Fruit fly (Drosophila melanogaster) whole organism, embryonic: Measurements from ENCODE around the gene ND-23.
A peak's percentile ranks its signal among the peaks of the same experiment; 100 is the strongest.

ENCODE experiments used
- Aef1 ChIP-seq: fragments of 200-800 bp; sonication (Bioruptor generic); IDR thresholded peaks from 3 replicates; pipeline ENCODE4 v1.3.6; 2022; ENCODE audit warnings: missing biosample characterization, missing genetic modification characterization
- Asciz ChIP-seq: fragments of 200-800 bp; sonication (Bioruptor generic); optimal IDR thresholded peaks from 2 replicates; lab custom pipeline; 2017; ENCODE audit warnings: missing biosample characterization, mild to moderate bottlenecking, missing genetic modification characterization, missing genetic modification reagents
- CG12236 ChIP-seq: fragments of 200-800 bp; sonication (Bioruptor generic); optimal IDR thresholded peaks from 2 replicates; lab custom pipeline; 2016; ENCODE audit warnings: missing biosample characterization, missing genetic modification characterization
- CG12769 ChIP-seq: fragments of 200-800 bp; sonication (Bioruptor generic); optimal IDR thresholded peaks from 2 replicates; lab custom pipeline; 2019; ENCODE audit warnings: missing biosample characterization, mild to moderate bottlenecking, missing genetic modification characterization, moderate library complexity
- CG13624 ChIP-seq: fragments of 200-800 bp; sonication (Bioruptor generic); optimal IDR thresholded peaks from 2 replicates; lab custom pipeline; 2016; ENCODE audit warnings: missing biosample characterization, missing genetic modification characterization
- CG15696 ChIP-seq: fragments of 200-800 bp; sonication (Bioruptor generic); optimal IDR thresholded peaks from 2 replicates; lab custom pipeline; 2019; ENCODE audit warnings: missing biosample characterization, mild to moderate bottlenecking, missing genetic modification characterization, moderate library complexity
- CG1647 ChIP-seq: fragments of 200-800 bp; sonication (Bioruptor generic); optimal IDR thresholded peaks from 3 replicates; lab custom pipeline; 2016; ENCODE audit warnings: missing biosample characterization, missing genetic modification characterization
- CG17829 ChIP-seq: fragments of 200-800 bp; optimal IDR thresholded peaks from 2 replicates; lab custom pipeline; 2019; ENCODE audit warnings: missing biosample characterization, mild to moderate bottlenecking, missing genetic modification characterization, moderate library complexity
- CG2875 ChIP-seq: fragments of 200-800 bp; sonication (Bioruptor generic); optimal IDR thresholded peaks from 2 replicates; lab custom pipeline; 2017; ENCODE audit warnings: missing biosample characterization, mild to moderate bottlenecking, missing genetic modification characterization, missing genetic modification reagents
- CG30020 ChIP-seq: fragments of 200-800 bp; optimal IDR thresholded peaks from 2 replicates; lab custom pipeline; 2019; ENCODE audit warnings: missing biosample characterization, mild to moderate bottlenecking, missing genetic modification characterization, moderate library complexity
- CG31365 ChIP-seq: fragments of 200-800 bp; sonication (Bioruptor generic); optimal IDR thresholded peaks from 2 replicates; lab custom pipeline; 2018; ENCODE audit warnings: missing biosample characterization, mild to moderate bottlenecking, missing genetic modification characterization
- CG32772 ChIP-seq: fragments of 200-800 bp; sonication (Bioruptor generic); IDR thresholded peaks from 2 replicates; pipeline ENCODE4 v1.3.6; 2022; ENCODE audit warnings: missing biosample characterization, missing genetic modification characterization
- CG34376 ChIP-seq: fragments of 200-800 bp; sonication (Bioruptor generic); optimal IDR thresholded peaks from 2 replicates; lab custom pipeline; 2018; ENCODE audit warnings: missing biosample characterization, mild to moderate bottlenecking, missing genetic modification characterization
- CG34422 ChIP-seq: fragments of 200-800 bp; sonication (Bioruptor generic); IDR thresholded peaks from 3 replicates; pipeline ENCODE4 v1.3.6; 2022; ENCODE audit warnings: missing biosample characterization, missing genetic modification characterization
- CG43689 ChIP-seq: fragments of 200-800 bp; sonication (Bioruptor generic); IDR thresholded peaks from 2 replicates; pipeline ENCODE4 v1.3.6; 2022; ENCODE audit warnings: missing biosample characterization, missing genetic modification characterization
- CG6683 ChIP-seq: fragments of 200-800 bp; sonication (Bioruptor generic); optimal IDR thresholded peaks from 2 replicates; lab custom pipeline; 2017; ENCODE audit warnings: missing biosample characterization, mild to moderate bottlenecking, missing genetic modification characterization, missing genetic modification reagents
- CG7556 ChIP-seq: fragments of 200-800 bp; sonication (Bioruptor generic); optimal IDR thresholded peaks from 2 replicates; lab custom pipeline; 2017; ENCODE audit warnings: missing biosample characterization, mild to moderate bottlenecking, missing genetic modification characterization
- CG9437 ChIP-seq: fragments of 200-800 bp; sonication (Bioruptor generic); optimal IDR thresholded peaks from 2 replicates; lab custom pipeline; 2018; ENCODE audit warnings: missing biosample characterization, mild to moderate bottlenecking, missing genetic modification characterization
- CG9797 ChIP-seq: fragments of 200-800 bp; sonication (Bioruptor generic); optimal IDR thresholded peaks from 3 replicates; lab custom pipeline; 2018; ENCODE audit warnings: missing biosample characterization, mild to moderate bottlenecking, missing genetic modification characterization
- CHES-1-like ChIP-seq: fragments of 200-800 bp; sonication (Bioruptor generic); optimal IDR thresholded peaks from 2 replicates; lab custom pipeline; 2016; ENCODE audit warnings: missing biosample characterization, missing genetic modification characterization
- CkIIα-i1 ChIP-seq: fragments of 200-800 bp; sonication (Bioruptor generic); IDR thresholded peaks from 2 replicates; pipeline ENCODE4 v1.3.6; 2022; ENCODE audit warnings: missing biosample characterization, missing genetic modification characterization
- Dad ChIP-seq: fragments of 200-800 bp; sonication (Bioruptor generic); optimal IDR thresholded peaks from 3 replicates; lab custom pipeline; 2016; ENCODE audit warnings: missing biosample characterization, missing genetic modification characterization
- HLH4C ChIP-seq: fragments of 200-800 bp; sonication (Bioruptor generic); IDR thresholded peaks from 3 replicates; pipeline ENCODE4 v1.3.6; 2022; ENCODE audit warnings: missing biosample characterization, missing genetic modification characterization; ENCODE audit not compliant: partially characterized antibody
- Hey ChIP-seq: fragments of 200-800 bp; sonication (Bioruptor generic); optimal IDR thresholded peaks from 3 replicates; lab custom pipeline; 2018; ENCODE audit warnings: missing biosample characterization, mild to moderate bottlenecking, missing genetic modification characterization
- Hmr ChIP-seq: fragments of 200-800 bp; sonication (Bioruptor generic); optimal IDR thresholded peaks from 3 replicates; lab custom pipeline; 2017; ENCODE audit warnings: mild to moderate bottlenecking, missing biosample characterization, missing genetic modification reagents, missing genetic modification characterization
- Lhr ChIP-seq: fragments of 200-800 bp; sonication (Bioruptor generic); optimal IDR thresholded peaks from 3 replicates; lab custom pipeline; 2017; ENCODE audit warnings: mild to moderate bottlenecking, missing biosample characterization, missing genetic modification reagents, missing genetic modification characterization
- MESR4 ChIP-seq: fragments of 200-800 bp; sonication (Bioruptor generic); optimal IDR thresholded peaks from 2 replicates; lab custom pipeline; 2018; ENCODE audit warnings: missing biosample characterization, mild to moderate bottlenecking, missing genetic modification characterization, moderate library complexity
- Mrtf ChIP-seq: fragments of 200-800 bp; sonication (Bioruptor generic); IDR thresholded peaks from 3 replicates; pipeline ENCODE4 v1.3.6; 2022; ENCODE audit warnings: missing biosample characterization, missing genetic modification characterization
- Oli ChIP-seq: fragments of 200-800 bp; sonication (Bioruptor generic); optimal IDR thresholded peaks from 2 replicates; lab custom pipeline; 2018; ENCODE audit warnings: missing biosample characterization, mild to moderate bottlenecking, missing genetic modification characterization, moderate library complexity
- Pdp1 ChIP-seq, 2 experiments: fragments of 200-800 bp; sonication (Bioruptor generic); optimal IDR thresholded peaks; 3 replicates each; lab custom pipeline; 2016; ENCODE audit warnings: missing biosample characterization in 2 of 2, missing genetic modification characterization in 2 of 2, mild to moderate bottlenecking in 1 of 2, moderate library complexity in 1 of 2
- Rx ChIP-seq: fragments of 200-800 bp; sonication (Bioruptor generic); IDR thresholded peaks from 2 replicates; pipeline ENCODE4 v1.3.6; 2022; ENCODE audit warnings: missing biosample characterization, missing genetic modification characterization
- Usf ChIP-seq: fragments of 200-800 bp; sonication (Bioruptor generic); optimal IDR thresholded peaks from 2 replicates; lab custom pipeline; 2017; ENCODE audit warnings: missing genotype, missing biosample characterization, missing genetic modification characterization
- al ChIP-seq: fragments of 200-800 bp; sonication (Bioruptor generic); IDR thresholded peaks from 2 replicates; pipeline ENCODE4 v1.3.6; 2022; ENCODE audit warnings: missing biosample characterization, missing genetic modification characterization
- aop ChIP-seq: fragments of 200-800 bp; sonication (Bioruptor generic); IDR thresholded peaks from 2 replicates; pipeline ENCODE4 v1.3.6; 2022; ENCODE audit warnings: missing biosample characterization, missing genetic modification characterization
- crp ChIP-seq, 2 experiments: fragments of 200-800 bp; sonication (Bioruptor generic); optimal IDR thresholded peaks; 2 replicates in 1 of 2; 3 replicates in 1 of 2; lab custom pipeline; 2017; ENCODE audit warnings: missing biosample characterization in 2 of 2, missing genetic modification characterization in 2 of 2, mild to moderate bottlenecking in 1 of 2, moderate library complexity in 1 of 2
- dpn ChIP-seq, 2 experiments: fragments of 200-800 bp; sonication (Bioruptor generic); optimal IDR thresholded peaks; 3 replicates each; lab custom pipeline; 2016; ENCODE audit warnings: missing biosample characterization in 2 of 2, missing genetic modification characterization in 2 of 2
- gce ChIP-seq: fragments of 200-800 bp; sonication (Bioruptor generic); IDR thresholded peaks from 3 replicates; pipeline ENCODE4 v1.3.6; 2022; ENCODE audit warnings: missing biosample characterization, missing genetic modification characterization
- grn ChIP-seq: fragments of 200-800 bp; sonication (Bioruptor generic); optimal IDR thresholded peaks from 3 replicates; lab custom pipeline; 2017; ENCODE audit warnings: missing biosample characterization, missing genetic modification characterization
- ham ChIP-seq: fragments of 200-800 bp; sonication (Bioruptor generic); IDR thresholded peaks from 2 replicates; pipeline ENCODE4 v1.3.6; 2022; ENCODE audit warnings: missing biosample characterization, missing genetic modification characterization
- hth ChIP-seq: fragments of >200 bp; optimal IDR thresholded peaks from 2 replicates; lab custom pipeline; 2017; ENCODE audit warnings: inconsistent platforms
- kay ChIP-seq: fragments of 200-800 bp; sonication (Bioruptor generic); optimal IDR thresholded peaks from 2 replicates; lab custom pipeline; 2016; ENCODE audit warnings: missing biosample characterization, missing genetic modification characterization
- onecut ChIP-seq: fragments of 200-800 bp; sonication (Bioruptor generic); IDR thresholded peaks from 2 replicates; pipeline ENCODE4 v1.3.6; 2022; ENCODE audit warnings: missing biosample characterization, missing genetic modification characterization
- prd ChIP-seq, 3 experiments: fragments of >200 bp in 2 of 3; fragments of 200-800 bp in 1 of 3; sonication (Bioruptor generic) in 1 of 3; optimal IDR thresholded peaks in 2 of 3; IDR thresholded peaks in 1 of 3; 2 replicates in 2 of 3; 3 replicates in 1 of 3; pipeline versions ENCODE4 v1.3.6 to Lab custom; 2017 to 2022; ENCODE audit warnings: missing biosample characterization in 1 of 3, missing genetic modification characterization in 1 of 3
- pros ChIP-seq: fragments of 200-800 bp; sonication (Bioruptor generic); optimal IDR thresholded peaks from 3 replicates; lab custom pipeline; 2019; ENCODE audit warnings: missing biosample characterization, mild to moderate bottlenecking, missing genetic modification characterization, moderate library complexity
- scrt ChIP-seq: fragments of 200-800 bp; sonication (Bioruptor generic); optimal IDR thresholded peaks from 2 replicates; lab custom pipeline; 2018; ENCODE audit warnings: missing biosample characterization, mild to moderate bottlenecking, missing genetic modification characterization, moderate library complexity
- shn ChIP-seq: fragments of 200-800 bp; sonication (Bioruptor generic); optimal IDR thresholded peaks from 3 replicates; lab custom pipeline; 2016; ENCODE audit warnings: missing biosample characterization, missing genetic modification characterization
- sob ChIP-seq: fragments of 200-800 bp; sonication (Bioruptor generic); IDR thresholded peaks from 2 replicates; pipeline ENCODE4 v1.3.6; 2022; ENCODE audit warnings: missing biosample characterization, missing genetic modification characterization
- sug ChIP-seq: fragments of 200-800 bp; optimal IDR thresholded peaks from 2 replicates; lab custom pipeline; 2019; ENCODE audit warnings: missing biosample characterization, mild to moderate bottlenecking, missing genetic modification characterization, moderate library complexity
- tll ChIP-seq, 2 experiments: fragments of 200-800 bp in 1 of 2; fragments of >200 bp in 1 of 2; sonication (Bioruptor generic) in 1 of 2; optimal IDR thresholded peaks; 2 replicates each; lab custom pipeline; 2017 to 2019; ENCODE audit warnings: missing biosample characterization in 2 of 2, missing genetic modification characterization in 2 of 2, mild to moderate bottlenecking in 1 of 2, moderate library complexity in 1 of 2
- unpg ChIP-seq: fragments of 200-800 bp; sonication (Bioruptor generic); optimal IDR thresholded peaks from 3 replicates; lab custom pipeline; 2018; ENCODE audit warnings: missing biosample characterization, mild to moderate bottlenecking, missing genetic modification characterization, moderate library complexity

The ND-23 gene

DNA sequence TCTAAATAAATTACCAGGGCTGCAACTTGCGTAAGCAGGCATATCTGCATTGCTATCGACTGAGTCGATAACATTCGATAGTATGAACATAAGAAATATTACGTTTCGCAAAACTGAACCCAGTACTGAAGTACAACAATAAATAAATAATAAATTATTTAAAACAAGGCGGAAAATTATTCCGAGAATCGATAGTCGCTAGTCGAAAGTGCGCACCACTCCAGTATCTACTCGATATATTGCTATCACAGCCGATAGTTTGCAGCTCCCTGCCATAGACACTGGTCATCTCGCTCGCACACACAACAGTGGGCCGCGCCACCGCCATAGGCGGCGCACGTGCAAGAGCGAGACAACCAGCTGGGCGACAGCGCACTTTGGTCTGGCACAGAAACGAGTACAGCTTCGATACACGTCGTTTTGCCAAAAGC lies 43.5 kb downstream of the ND-23 start, which contains the start of gene nsl1:
TSS of gene nsl1 (plus strand) at position 411 of the 431 bp plus-strand sequence.
- no peak for TF ChIP-seq hth (lab: Kevin White, UChicago)
- peak; percentile 40 for TF ChIP-seq CG13624 (GFP tag; lab: Kevin White, UChicago)
- peak; percentile 61 for TF ChIP-seq sug (tag; lab: Kevin White, UChicago)
- TF ChIP-seq pros = no peak
- TF ChIP-seq shn (GFP tag; lab: Kevin White, UChicago) = no peak
- peak; percentile 50 for TF ChIP-seq Hmr (GFP tag; lab: Kevin White, UChicago)
- no peak for TF ChIP-seq CG31365 (tag; lab: Kevin White, UChicago)
- no peak for TF ChIP-seq CG43689 (GFP tag; lab: Robert Waterston, UW)
- no peak for TF ChIP-seq ham (GFP tag; lab: Robert Waterston, UW)
- TF ChIP-seq CHES-1-like (GFP tag; lab: Kevin White, UChicago) = no peak
- peak in 1 of 2 experiments; percentile 53 for TF ChIP-seq tll (GFP tag; optimal IDR thresholded peaks at IDR 0.05; lab: Kevin White, UChicago)
- TF ChIP-seq CG2875 (GFP tag; lab: Kevin White, UChicago) = no peak
- TF ChIP-seq CG12236 (GFP tag; lab: Kevin White, UChicago) = no peak
- TF ChIP-seq CG34422 = no peak; the same call in 2 of the 3 replicates
- 0 out of 2 replicates have a peak, but pooled peaks have one; percentile 29 for TF ChIP-seq al
- TF ChIP-seq Rx (GFP tag; lab: Robert Waterston, UW) = no peak
- TF ChIP-seq onecut = peak; percentile 14; the same call in 1 of the 2 replicates
- no peak for TF ChIP-seq Mrtf
- TF ChIP-seq CG9437 (GFP tag; lab: Kevin White, UChicago) = peak; percentile 64
- TF ChIP-seq Usf = no peak
- no peak for TF ChIP-seq CG12769 (tag; lab: Kevin White, UChicago)
- no peak for TF ChIP-seq CG6683 (GFP tag; lab: Kevin White, UChicago)
- no peak for TF ChIP-seq CG1647 (GFP tag; lab: Kevin White, UChicago)
- TF ChIP-seq aop (GFP tag; lab: Robert Waterston, UW) = peak; percentile 19; the same call in 1 of the 2 replicates
- TF ChIP-seq CG32772 (GFP tag; lab: Robert Waterston, UW) = peak; percentile 41; the same call in 1 of the 2 replicates
- TF ChIP-seq Asciz (GFP tag; lab: Kevin White, UChicago) = no peak
- TF ChIP-seq gce (GFP tag; lab: Robert Waterston, UW) = no peak
- TF ChIP-seq scrt = no peak
- no peak for TF ChIP-seq Oli (tag; lab: Kevin White, UChicago)
- no peak for TF ChIP-seq unpg (GFP tag; lab: Kevin White, UChicago)
- TF ChIP-seq CG7556 = no peak
- TF ChIP-seq Lhr (GFP tag; lab: Kevin White, UChicago) = peak; percentile 58
- peak in 1 of 2 experiments; percentile 66 for TF ChIP-seq Pdp1 (GFP tag; optimal IDR thresholded peaks at IDR 0.05; lab: Kevin White, UChicago)
- no peak for TF ChIP-seq CG15696
- peak; percentile 48 for TF ChIP-seq sob (GFP tag; lab: Robert Waterston, UW)
- no peak for TF ChIP-seq grn (GFP tag; lab: Kevin White, UChicago)
- TF ChIP-seq CG30020 (tag; lab: Kevin White, UChicago) = peak; percentile 69
- peak in 1 of 2 experiments; percentile 5 for TF ChIP-seq crp (GFP tag; optimal IDR thresholded peaks at IDR 0.05; lab: Kevin White, UChicago)
- no peak for TF ChIP-seq Hey (tag; lab: Kevin White, UChicago)
- no peak for TF ChIP-seq kay (GFP tag; lab: Kevin White, UChicago)
- 0 out of 3 replicates have a peak, but pooled peaks have one; percentile 18 for TF ChIP-seq Aef1 (GFP tag; lab: Robert Waterston, UW)
- TF ChIP-seq CkIIα-i1 (GFP tag; lab: Robert Waterston, UW) = no peak
- TF ChIP-seq CG34376 (GFP tag; lab: Kevin White, UChicago) = peak; percentile 8
- peak; percentile 22 for TF ChIP-seq Dad
- TF ChIP-seq CG9797 (GFP tag; lab: Kevin White, UChicago) = peak; percentile 54
- TF ChIP-seq prd (optimal IDR thresholded peaks at IDR 0.05; lab: Kevin White, UChicago) = no peak
- peak; percentile 73 for TF ChIP-seq prd (GFP tag; IDR thresholded peaks at IDR 0.05; lab: Robert Waterston, UW)
- peak; percentile 96 for TF ChIP-seq HLH4C (GFP tag; lab: Robert Waterston, UW)
- peak in 1 of 2 experiments; percentile 37 for TF ChIP-seq dpn (GFP tag; optimal IDR thresholded peaks at IDR 0.05; lab: Kevin White, UChicago)
- peak; percentile 76 for TF ChIP-seq CG17829 (tag; lab: Kevin White, UChicago)
- peak; percentile 23 for TF ChIP-seq MESR4
